Worm (Caenorhabditis elegans): ENCODE measurements around the gene kmo-1.

ce11 chrV:12080274-12080673 is 10.0 kb upstream of the kmo-1 start, which contains the start of gene R07B7.9:
- TF ChIP-seq T22C8.4 (GFP tag; IDR thresholded peaks at IDR 0.05) (no peak), med-1 (GFP tag; optimal IDR thresholded peaks at IDR 0.05; ENCODE audit: insufficient read depth) (no peak), klf-2 (GFP tag; conservative IDR thresholded peaks at IDR 0.05) (no peak), flt-1 (GFP tag; IDR thresholded peaks at IDR 0.05) (no peak)
